Fruit fly (Drosophila melanogaster) whole organism, embryonic: ENCODE data around the gene Lip2.
A peak's percentile ranks its signal among the peaks of the same experiment; 100 is the strongest.

Experiments
- Asciz ChIP-seq: fragments of 200-800 bp; sonication (Bioruptor generic); optimal IDR thresholded peaks from 2 replicates; lab custom pipeline; 2017; ENCODE audit warnings: missing biosample characterization, mild to moderate bottlenecking, missing genetic modification characterization, missing genetic modification reagents
- BEAF-32 ChIP-seq: fragments of 200-800 bp; sonication (Bioruptor generic); optimal IDR thresholded peaks from 3 replicates; lab custom pipeline; 2017; ENCODE audit warnings: missing biosample characterization, missing genetic modification characterization, mild to moderate bottlenecking, moderate library complexity, missing genetic modification reagents
- Bgb ChIP-seq: fragments of 200-800 bp; sonication (Bioruptor generic); IDR thresholded peaks from 2 replicates; pipeline ENCODE4 v1.3.6; 2022; ENCODE audit warnings: missing biosample characterization, missing genetic modification characterization; ENCODE audit not compliant: partially characterized antibody
- CG10565 ChIP-seq: fragments of 200-800 bp; sonication (Bioruptor generic); optimal IDR thresholded peaks from 3 replicates; lab custom pipeline; 2016; ENCODE audit warnings: missing biosample characterization, mild to moderate bottlenecking, missing genetic modification characterization
- CG11504 ChIP-seq: fragments of 200-800 bp; sonication (Bioruptor generic); optimal IDR thresholded peaks from 3 replicates; lab custom pipeline; 2019; ENCODE audit warnings: missing biosample characterization, mild to moderate bottlenecking, missing genetic modification characterization, moderate library complexity
- CG11695 ChIP-seq: fragments of 200-800 bp; sonication (Bioruptor generic); IDR thresholded peaks from 3 replicates; pipeline ENCODE4 v1.3.6; 2022; ENCODE audit warnings: missing biosample characterization, missing genetic modification characterization
- CG12071 ChIP-seq: fragments of 200-800 bp; sonication (Bioruptor generic); optimal IDR thresholded peaks from 3 replicates; lab custom pipeline; 2018; ENCODE audit warnings: missing biosample characterization, mild to moderate bottlenecking, missing genetic modification characterization
- CG12299 ChIP-seq: fragments of 200-800 bp; sonication (Bioruptor generic); optimal IDR thresholded peaks from 2 replicates; lab custom pipeline; 2018; ENCODE audit warnings: missing biosample characterization, mild to moderate bottlenecking, missing genetic modification characterization
- CG15269 ChIP-seq: fragments of 200-800 bp; sonication (Bioruptor generic); optimal IDR thresholded peaks from 2 replicates; lab custom pipeline; 2018; ENCODE audit warnings: missing biosample characterization, mild to moderate bottlenecking, missing genetic modification characterization, moderate library complexity
- CG1647 ChIP-seq: fragments of 200-800 bp; sonication (Bioruptor generic); optimal IDR thresholded peaks from 3 replicates; lab custom pipeline; 2016; ENCODE audit warnings: missing biosample characterization, missing genetic modification characterization
- CG2120 ChIP-seq: fragments of 200-800 bp; sonication (Bioruptor generic); optimal IDR thresholded peaks from 3 replicates; lab custom pipeline; 2016; ENCODE audit warnings: missing biosample characterization, missing genetic modification characterization
- CG32532 ChIP-seq: fragments of 200-800 bp; sonication (Bioruptor generic); IDR thresholded peaks from 2 replicates; pipeline ENCODE4 v1.3.6; 2022; ENCODE audit warnings: missing biosample characterization, missing genetic modification characterization
- CG34376 ChIP-seq: fragments of 200-800 bp; sonication (Bioruptor generic); optimal IDR thresholded peaks from 2 replicates; lab custom pipeline; 2018; ENCODE audit warnings: missing biosample characterization, mild to moderate bottlenecking, missing genetic modification characterization
- CG43689 ChIP-seq: fragments of 200-800 bp; sonication (Bioruptor generic); IDR thresholded peaks from 2 replicates; pipeline ENCODE4 v1.3.6; 2022; ENCODE audit warnings: missing biosample characterization, missing genetic modification characterization
- CG7271 ChIP-seq: fragments of 200-800 bp; sonication (Bioruptor generic); optimal IDR thresholded peaks from 2 replicates; lab custom pipeline; 2018; ENCODE audit warnings: missing biosample characterization, mild to moderate bottlenecking, missing genetic modification characterization, moderate library complexity
- CG8478 ChIP-seq: fragments of >200 bp; optimal IDR thresholded peaks from 2 replicates; lab custom pipeline; 2018
- CG8944 ChIP-seq: fragments of 200-800 bp; sonication (Bioruptor generic); optimal IDR thresholded peaks from 3 replicates; lab custom pipeline; 2016; ENCODE audit warnings: missing biosample characterization, missing genetic modification characterization
- CG9727 ChIP-seq: fragments of 200-800 bp; sonication (Bioruptor generic); optimal IDR thresholded peaks from 3 replicates; lab custom pipeline; 2017; ENCODE audit warnings: missing biosample characterization, mild to moderate bottlenecking, missing genetic modification characterization
- CG9932 ChIP-seq: fragments of 200-800 bp; sonication (Bioruptor generic); IDR thresholded peaks from 2 replicates; pipeline ENCODE4 v1.3.6; 2022; ENCODE audit warnings: missing biosample characterization, missing genetic modification characterization
- Dek ChIP-seq: fragments of 200-800 bp; sonication (Bioruptor generic); optimal IDR thresholded peaks from 3 replicates; lab custom pipeline; 2019; ENCODE audit warnings: missing biosample characterization, mild to moderate bottlenecking, missing genetic modification characterization, moderate library complexity
- Doc2 ChIP-seq: fragments of 200-800 bp; sonication (Bioruptor generic); IDR thresholded peaks from 2 replicates; pipeline ENCODE4 v1.3.6; 2022; ENCODE audit warnings: missing biosample characterization, missing genetic modification characterization
- E2f2 ChIP-seq: fragments of 200-800 bp; sonication (Bioruptor generic); IDR thresholded peaks from 2 replicates; pipeline ENCODE4 v1.3.6; 2022; ENCODE audit warnings: missing biosample characterization, missing genetic modification characterization
- Ets97D ChIP-seq: fragments of 200-800 bp; sonication (Bioruptor generic); optimal IDR thresholded peaks from 3 replicates; lab custom pipeline; 2016; ENCODE audit warnings: missing biosample characterization, missing genetic modification characterization
- H2.0 ChIP-seq: fragments of 200-800 bp; sonication (Bioruptor generic); IDR thresholded peaks from 2 replicates; pipeline ENCODE4 v1.3.6; 2022; ENCODE audit warnings: missing biosample characterization, missing genetic modification characterization
- HmgZ ChIP-seq: fragments of 200-800 bp; sonication (Bioruptor generic); optimal IDR thresholded peaks from 2 replicates; lab custom pipeline; 2018; ENCODE audit warnings: missing biosample characterization, mild to moderate bottlenecking, missing genetic modification characterization
- Hmx ChIP-seq: fragments of 200-800 bp; sonication (Bioruptor generic); optimal IDR thresholded peaks from 2 replicates; lab custom pipeline; 2016; ENCODE audit warnings: missing biosample characterization, missing genetic modification characterization
- Hr3 ChIP-seq: fragments of 200-800 bp; sonication (Bioruptor generic); optimal IDR thresholded peaks from 3 replicates; lab custom pipeline; 2016; ENCODE audit warnings: missing biosample characterization, missing genetic modification characterization
- Hr51 ChIP-seq, 2 experiments: fragments of 200-800 bp; sonication (Bioruptor generic); optimal IDR thresholded peaks; 2 replicates in 1 of 2; 3 replicates in 1 of 2; lab custom pipeline; 2016 to 2018; ENCODE audit warnings: missing biosample characterization in 2 of 2, missing genetic modification characterization in 2 of 2, mild to moderate bottlenecking in 1 of 2, moderate library complexity in 1 of 2
- Hsf ChIP-seq: fragments of 200-800 bp; sonication (Bioruptor generic); optimal IDR thresholded peaks from 3 replicates; lab custom pipeline; 2016; ENCODE audit warnings: missing biosample characterization, missing genetic modification characterization
- MTF-1 ChIP-seq: fragments of 200-800 bp; sonication (Bioruptor generic); optimal IDR thresholded peaks from 2 replicates; lab custom pipeline; 2018; ENCODE audit warnings: missing biosample characterization, mild to moderate bottlenecking, missing genetic modification characterization, borderline replicate concordance
- Mad ChIP-seq: fragments of 200-800 bp; sonication (Bioruptor generic); optimal IDR thresholded peaks from 2 replicates; lab custom pipeline; 2016; ENCODE audit warnings: missing biosample characterization, missing genetic modification characterization
- Oaz ChIP-seq: fragments of 200-800 bp; sonication (Bioruptor generic); IDR thresholded peaks from 2 replicates; pipeline ENCODE4 v1.3.6; 2022; ENCODE audit warnings: missing biosample characterization, missing genetic modification characterization
- Opbp ChIP-seq: fragments of 200-800 bp; sonication (Bioruptor generic); IDR thresholded peaks from 3 replicates; pipeline ENCODE4 v1.3.6; 2022; ENCODE audit warnings: missing biosample characterization, missing genetic modification characterization; ENCODE audit not compliant: partially characterized antibody
- PHDP ChIP-seq: fragments of 200-800 bp; sonication (Bioruptor generic); optimal IDR thresholded peaks from 3 replicates; lab custom pipeline; 2018; ENCODE audit warnings: missing biosample characterization, mild to moderate bottlenecking, missing genetic modification characterization, moderate library complexity
- Pdp1 ChIP-seq, 2 experiments: fragments of 200-800 bp; sonication (Bioruptor generic); optimal IDR thresholded peaks; 3 replicates each; lab custom pipeline; 2016; ENCODE audit warnings: missing biosample characterization in 2 of 2, missing genetic modification characterization in 2 of 2, mild to moderate bottlenecking in 1 of 2, moderate library complexity in 1 of 2
- Spps ChIP-seq: fragments of 200-800 bp; sonication (Bioruptor generic); optimal IDR thresholded peaks from 2 replicates; lab custom pipeline; 2018; ENCODE audit warnings: missing biosample characterization, mild to moderate bottlenecking, missing genetic modification characterization
- YL-1 ChIP-seq: fragments of 200-800 bp; sonication (Bioruptor generic); optimal IDR thresholded peaks from 3 replicates; lab custom pipeline; 2017; ENCODE audit warnings: missing biosample characterization, mild to moderate bottlenecking, missing genetic modification characterization
- ap ChIP-seq: fragments of 200-800 bp; sonication (Bioruptor generic); IDR thresholded peaks from 2 replicates; pipeline ENCODE4 v1.3.6; 2022; ENCODE audit warnings: missing biosample characterization, missing genetic modification characterization
- bab2 ChIP-seq: fragments of 200-800 bp; sonication (Bioruptor generic); optimal IDR thresholded peaks from 2 replicates; lab custom pipeline; 2016; ENCODE audit warnings: missing biosample characterization, missing genetic modification characterization
- bcd ChIP-seq: fragments of 200-800 bp; sonication (Bioruptor generic); optimal IDR thresholded peaks from 2 replicates; lab custom pipeline; 2017; ENCODE audit warnings: missing biosample characterization, mild to moderate bottlenecking, missing genetic modification characterization
- danr ChIP-seq: fragments of 200-800 bp; sonication (Bioruptor generic); IDR thresholded peaks from 2 replicates; pipeline ENCODE4 v1.3.6; 2022; ENCODE audit warnings: missing biosample characterization, missing genetic modification characterization
- dpn ChIP-seq, 2 experiments: fragments of 200-800 bp; sonication (Bioruptor generic); optimal IDR thresholded peaks; 3 replicates each; lab custom pipeline; 2016; ENCODE audit warnings: missing biosample characterization in 2 of 2, missing genetic modification characterization in 2 of 2
- fu2 ChIP-seq: fragments of 200-800 bp; sonication (Bioruptor generic); optimal IDR thresholded peaks from 2 replicates; lab custom pipeline; 2016; ENCODE audit warnings: missing biosample characterization, missing genetic modification characterization
- grau ChIP-seq: fragments of 200-800 bp; optimal IDR thresholded peaks from 3 replicates; lab custom pipeline; 2019; ENCODE audit warnings: missing biosample characterization, mild to moderate bottlenecking, missing genetic modification characterization, moderate library complexity
- ind ChIP-seq: fragments of 200-800 bp; sonication (Bioruptor generic); optimal IDR thresholded peaks from 3 replicates; lab custom pipeline; 2016; ENCODE audit warnings: missing biosample characterization, missing genetic modification characterization
- lmd ChIP-seq: fragments of 200-800 bp; sonication (Bioruptor generic); IDR thresholded peaks from 2 replicates; pipeline ENCODE4 v1.3.6; 2022; ENCODE audit warnings: missing biosample characterization, missing genetic modification characterization
- nmo ChIP-seq: fragments of 200-800 bp; sonication (Bioruptor generic); optimal IDR thresholded peaks from 2 replicates; lab custom pipeline; 2018; ENCODE audit warnings: missing biosample characterization, mild to moderate bottlenecking, missing genetic modification characterization, moderate library complexity
- otp ChIP-seq: fragments of 200-800 bp; sonication (Bioruptor generic); IDR thresholded peaks from 3 replicates; pipeline ENCODE4, ENCODE4 v1.3.6; 2022; ENCODE audit warnings: missing biosample characterization, missing genetic modification characterization
- pita ChIP-seq: fragments of 200-800 bp; sonication (Bioruptor generic); optimal IDR thresholded peaks from 2 replicates; lab custom pipeline; 2017; ENCODE audit warnings: missing biosample characterization, mild to moderate bottlenecking, missing genetic modification characterization
- sens-2 ChIP-seq: fragments of 200-800 bp; sonication (Bioruptor generic); IDR thresholded peaks from 2 replicates; pipeline ENCODE4 v1.3.6; 2022; ENCODE audit warnings: missing biosample characterization, missing genetic modification characterization
- sob ChIP-seq: fragments of 200-800 bp; sonication (Bioruptor generic); IDR thresholded peaks from 2 replicates; pipeline ENCODE4 v1.3.6; 2022; ENCODE audit warnings: missing biosample characterization, missing genetic modification characterization
- unpg ChIP-seq: fragments of 200-800 bp; sonication (Bioruptor generic); optimal IDR thresholded peaks from 3 replicates; lab custom pipeline; 2018; ENCODE audit warnings: missing biosample characterization, mild to moderate bottlenecking, missing genetic modification characterization, moderate library complexity

Gene Lip2

DNA sequence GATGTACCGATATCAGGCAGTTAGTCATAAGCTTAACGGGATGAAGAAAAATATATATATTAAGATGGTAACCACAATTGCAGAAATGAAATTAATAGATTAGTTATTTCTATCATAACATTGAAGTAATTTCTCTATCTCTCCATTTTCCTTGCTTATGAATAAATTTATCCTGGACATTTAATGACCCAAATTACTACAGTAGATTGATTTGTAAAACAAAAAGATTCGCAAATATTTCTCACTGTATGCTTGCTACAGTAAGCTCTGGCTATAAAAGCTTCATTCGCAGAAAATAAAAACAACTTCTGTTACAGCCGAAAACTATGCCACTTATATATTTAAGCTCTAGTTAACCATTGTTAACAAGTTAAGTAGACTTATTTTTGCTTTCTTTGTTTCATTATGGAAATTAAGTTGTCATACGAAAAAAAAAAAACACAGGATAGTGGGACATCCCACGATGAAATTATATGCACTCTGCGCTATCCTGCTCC, 28.6 kb downstream of the Lip2 start, which contains the start of gene CG17105 (continued):
- peak; percentile 26 for TF ChIP-seq unpg
- TF ChIP-seq CG11504 (tag; lab: Kevin White, UChicago) = peak; percentile 11
- peak; percentile 14 for TF ChIP-seq CG15269 (tag; lab: Kevin White, UChicago)
- no peak for TF ChIP-seq Hr3 (GFP tag; lab: Kevin White, UChicago)
- no peak for TF ChIP-seq MTF-1
- no peak for TF ChIP-seq Hsf (GFP tag; lab: Kevin White, UChicago)
- TF ChIP-seq ap (GFP tag; lab: Robert Waterston, UW) = no peak
- no peak for TF ChIP-seq CG43689 (GFP tag; lab: Robert Waterston, UW)
- TF ChIP-seq Hr51 (GFP tag; optimal IDR thresholded peaks at IDR 0.05; lab: Kevin White, UChicago) = peak in 1 of 2 experiments; percentile 56
- TF ChIP-seq Mad (GFP tag; lab: Kevin White, UChicago) = no peak
- no peak for TF ChIP-seq E2f2 (GFP tag; lab: Robert Waterston, UW)
- no peak for TF ChIP-seq CG8478 (lab: Kevin White, UChicago)
- no peak for TF ChIP-seq Pdp1 (GFP tag; optimal IDR thresholded peaks at IDR 0.05; lab: Kevin White, UChicago)
- TF ChIP-seq grau (tag; lab: Kevin White, UChicago) = peak; percentile 80
- TF ChIP-seq HmgZ = no peak
- TF ChIP-seq lmd (GFP tag; lab: Robert Waterston, UW) = no peak
- peak; percentile 15 for TF ChIP-seq CG2120 (GFP tag; lab: Kevin White, UChicago)
- TF ChIP-seq bcd (GFP tag; lab: Kevin White, UChicago) = peak; percentile 3
- no peak for TF ChIP-seq CG12071
- TF ChIP-seq CG12299 (tag; lab: Kevin White, UChicago) = no peak
- no peak for TF ChIP-seq fu2 (GFP tag; lab: Kevin White, UChicago)
- TF ChIP-seq Dek = no peak
- no peak for TF ChIP-seq nmo (GFP tag; lab: Kevin White, UChicago)
- TF ChIP-seq Spps (tag; lab: Kevin White, UChicago) = no peak
- TF ChIP-seq ind = no peak
- TF ChIP-seq CG32532 (GFP tag; lab: Robert Waterston, UW) = peak; percentile 9; the same call in 1 of the 2 replicates
- TF ChIP-seq Bgb = no peak
- TF ChIP-seq CG7271 = no peak
- TF ChIP-seq BEAF-32 = no peak
- no peak for TF ChIP-seq otp
- no peak for TF ChIP-seq Opbp (GFP tag; lab: Robert Waterston, UW)
- TF ChIP-seq Oaz = no peak
- no peak for TF ChIP-seq CG34376
- no peak for TF ChIP-seq CG8944
- TF ChIP-seq bab2 = no peak
- TF ChIP-seq PHDP (tag; lab: Kevin White, UChicago) = peak; percentile 15
- TF ChIP-seq sob = no peak
- TF ChIP-seq H2.0 (GFP tag; lab: Robert Waterston, UW) = no peak
- no peak for TF ChIP-seq YL-1 (GFP tag; lab: Kevin White, UChicago)
- no peak for TF ChIP-seq CG10565 (GFP tag; lab: Kevin White, UChicago)
- TF ChIP-seq CG11695 = no peak
- no peak for TF ChIP-seq sens-2 (GFP tag; lab: Robert Waterston, UW)
- TF ChIP-seq dpn (GFP tag; optimal IDR thresholded peaks at IDR 0.05; lab: Kevin White, UChicago) = no peak
- no peak for TF ChIP-seq CG1647 (GFP tag; lab: Kevin White, UChicago)
- TF ChIP-seq Doc2 (GFP tag; lab: Robert Waterston, UW) = no peak
- TF ChIP-seq CG9727 = no peak
- no peak for TF ChIP-seq CG9932 (GFP tag; lab: Robert Waterston, UW)
- no peak for TF ChIP-seq Asciz
- no peak for TF ChIP-seq Ets97D (GFP tag; lab: Kevin White, UChicago)
- no peak for TF ChIP-seq pita (GFP tag; lab: Kevin White, UChicago)
- TF ChIP-seq Hmx (GFP tag; lab: Kevin White, UChicago) = no peak
- no peak for TF ChIP-seq danr
